Worm (Caenorhabditis elegans): ENCODE results near the gene srh-80.

DNA sequence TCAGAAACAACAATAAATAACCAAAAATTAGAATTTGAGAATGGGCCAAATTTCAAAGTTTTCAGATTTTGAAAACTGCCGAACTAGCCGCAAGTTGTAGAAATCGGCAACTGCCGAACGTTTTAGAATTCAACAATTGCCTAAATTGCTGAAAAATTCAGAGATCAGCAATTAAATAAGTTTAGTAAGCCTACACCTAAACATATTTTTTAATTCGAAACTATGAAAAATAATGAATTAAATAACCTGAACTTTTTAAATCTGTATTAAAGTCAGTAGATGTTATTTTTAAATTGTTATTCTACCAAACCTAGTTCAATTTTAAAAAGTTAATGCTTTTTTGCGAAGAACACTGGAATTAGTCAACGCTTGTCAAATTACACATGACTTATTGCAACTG is 39.0 kb downstream of the srh-80 start, which contains the start of gene nhr-204:
- no peak for TF ChIP-seq ama-1 (optimal IDR thresholded peaks at IDR 0.05)
- no peak for TF ChIP-seq tbx-11 (GFP tag; IDR thresholded peaks at IDR 0.05)
- no peak for TF ChIP-seq aly-1 (tag; optimal IDR thresholded peaks at IDR 0.05)
- TF ChIP-seq B0310.2 (tag; optimal IDR thresholded peaks at IDR 0.05) = no peak
- no peak for TF ChIP-seq scrt-1 (GFP tag; IDR thresholded peaks at IDR 0.05)
- no peak for TF ChIP-seq tra-4 (tag; optimal IDR thresholded peaks at IDR 0.05)
